Worm (Caenorhabditis elegans) whole organism, L4 larva: ENCODE results near the gene nhr-48.
A peak's percentile ranks its signal among the peaks of the same experiment; 100 is the strongest.

Experiments
- F10B5.3 ChIP-seq: sonication (generic microtip); optimal IDR thresholded peaks from 2 replicates; lab custom pipeline; 2016; ENCODE audit warnings: mild to moderate bottlenecking, missing genetic modification characterization, missing compliant biosample characterization
- F26F4.8 ChIP-seq: fragments of 200-800 bp; sonication (Bioruptor generic); conservative IDR thresholded peaks from 2 replicates; pipeline ENCODE4 v1.3.6; 2022; ENCODE audit warnings: missing genetic modification characterization, missing compliant biosample characterization
- F44E2.7 ChIP-seq: fragments of 200-800 bp; sonication (Bioruptor generic); IDR thresholded peaks from 2 replicates; pipeline ENCODE4 v2.1.2; 2022; ENCODE audit warnings: missing genetic modification characterization, missing compliant biosample characterization
- R02D3.7 ChIP-seq: fragments of 150-350 bp; sonication (generic microtip); optimal IDR thresholded peaks from 3 replicates; lab custom pipeline; 2014; ENCODE audit warnings: missing biosample characterization, missing genetic modification characterization
- T26A8.4 ChIP-seq: fragments of 200-800 bp; sonication (Bioruptor generic); IDR thresholded peaks from 2 replicates; pipeline ENCODE4 v1.3.6; 2022; ENCODE audit warnings: missing genetic modification characterization, missing compliant biosample characterization
- Y5F2A.4 ChIP-seq: fragments of 200-800 bp; sonication (Bioruptor generic); optimal IDR thresholded peaks from 2 replicates; lab custom pipeline; 2018; ENCODE audit warnings: mild to moderate bottlenecking, missing genetic modification characterization, missing compliant biosample characterization
- Y75B8A.6 ChIP-seq: fragments of 200-800 bp; sonication (Bioruptor generic); IDR thresholded peaks from 2 replicates; pipeline ENCODE4 v1.3.6; 2022; ENCODE audit warnings: missing genetic modification reagents, missing genetic modification characterization, missing compliant biosample characterization
- ZK337.2 ChIP-seq: fragments of 200-800 bp; sonication (Bioruptor generic); IDR thresholded peaks from 2 replicates; pipeline ENCODE4 v1.3.6; 2022; ENCODE audit warnings: missing genetic modification reagents, missing genetic modification characterization, missing compliant biosample characterization
- ZK546.5 ChIP-seq, 2 experiments: sonication (generic microtip); optimal IDR thresholded peaks; 2 replicates each; lab custom pipeline; 2017; ENCODE audit warnings: missing biosample characterization in 2 of 2, missing genetic modification characterization in 2 of 2
- ama-1 ChIP-seq: fragments of 150-350 bp; optimal IDR thresholded peaks from 2 replicates; lab custom pipeline; 2014; ENCODE audit warnings: inconsistent platforms, mixed read lengths
- ceh-20 ChIP-seq: fragments of 200-800 bp; sonication (Bioruptor generic); IDR thresholded peaks from 2 replicates; pipeline ENCODE4 v1.3.6; 2022; ENCODE audit warnings: missing genetic modification reagents, missing genetic modification characterization, missing compliant biosample characterization
- ceh-32 ChIP-seq: sonication (generic microtip); optimal IDR thresholded peaks from 2 replicates; lab custom pipeline; 2016; ENCODE audit warnings: mild to moderate bottlenecking, missing genetic modification characterization, missing compliant biosample characterization; ENCODE audit not compliant: poor library complexity
- ceh-62 ChIP-seq: sonication (generic microtip); optimal IDR thresholded peaks from 2 replicates; lab custom pipeline; 2017; ENCODE audit warnings: missing biosample characterization, missing genetic modification characterization
- cey-2 ChIP-seq: sonication (generic microtip); optimal IDR thresholded peaks from 3 replicates; lab custom pipeline; 2017; ENCODE audit warnings: missing genetic modification characterization, mild to moderate bottlenecking, missing compliant biosample characterization, antibody characterized with exemption, borderline replicate concordance; ENCODE audit not compliant: insufficient read depth
- ctbp-1 ChIP-seq: fragments of 200-800 bp; sonication (Bioruptor generic); IDR thresholded peaks from 2 replicates; pipeline ENCODE4 v1.3.6; 2022; ENCODE audit warnings: missing genetic modification reagents, missing genetic modification characterization, missing compliant biosample characterization
- daf-16 ChIP-seq, 3 experiments: sonication (generic microtip); optimal IDR thresholded peaks; 2 replicates each; lab custom pipeline; 2016 to 2017; ENCODE audit warnings: missing genetic modification characterization in 3 of 3, missing genetic modification reagents in 3 of 3, mild to moderate bottlenecking in 2 of 3, missing compliant biosample characterization in 2 of 3, missing biosample characterization in 1 of 3, moderate library complexity in 1 of 3
- daf-19 ChIP-seq: fragments of 200-800 bp; sonication (Bioruptor generic); conservative IDR thresholded peaks from 2 replicates; pipeline ENCODE4 v1.3.6; 2022; ENCODE audit warnings: missing genetic modification characterization, missing compliant biosample characterization
- dmd-8 ChIP-seq: fragments of 200-800 bp; sonication (Bioruptor generic); IDR thresholded peaks from 2 replicates; pipeline ENCODE4 v1.3.6; 2022; ENCODE audit warnings: missing genetic modification characterization, missing compliant biosample characterization
- dpl-1 ChIP-seq: fragments of 150-350 bp; optimal IDR thresholded peaks from 2 replicates; lab custom pipeline; 2014; ENCODE audit warnings: missing biosample characterization, missing genetic modification reagents, missing genetic modification characterization
- fos-1 ChIP-seq: fragments of 150-350 bp; optimal IDR thresholded peaks from 2 replicates; lab custom pipeline; 2014; ENCODE audit warnings: missing biosample characterization, missing genetic modification characterization
- gei-8 ChIP-seq: fragments of 200-800 bp; sonication (Bioruptor generic); optimal IDR thresholded peaks from 2 replicates; lab custom pipeline; 2018; ENCODE audit warnings: mild to moderate bottlenecking, missing genetic modification characterization, missing compliant biosample characterization
- hmg-1.1 ChIP-seq: fragments of 200-800 bp; sonication (Bioruptor generic); IDR thresholded peaks from 2 replicates; pipeline ENCODE4 v1.3.6; 2022; ENCODE audit warnings: missing genetic modification reagents, missing genetic modification characterization, missing compliant biosample characterization
- jun-1 ChIP-seq: fragments of 150-350 bp; optimal IDR thresholded peaks from 2 replicates; lab custom pipeline; 2014; ENCODE audit warnings: missing biosample characterization, missing genetic modification reagents, missing genetic modification characterization
- lin-1 ChIP-seq: fragments of 200-800 bp; sonication (Bioruptor generic); IDR thresholded peaks from 2 replicates; pipeline ENCODE4 v1.3.6; 2022; ENCODE audit warnings: missing genetic modification reagents, missing genetic modification characterization, missing compliant biosample characterization
- lin-15B ChIP-seq: fragments of 150-350 bp; sonication (generic microtip); optimal IDR thresholded peaks from 3 replicates; lab custom pipeline; 2014; ENCODE audit warnings: missing biosample characterization, missing genetic modification characterization
- lin-38 ChIP-seq: fragments of 200-800 bp; sonication (Bioruptor generic); IDR thresholded peaks from 2 replicates; pipeline ENCODE4 v1.3.6; 2022; ENCODE audit warnings: missing genetic modification reagents, missing genetic modification characterization, missing compliant biosample characterization
- lsy-2 ChIP-seq, 2 experiments: fragments of 150-350 bp in 1 of 2; sonication (generic microtip) in 1 of 2; optimal IDR thresholded peaks; 2 replicates each; lab custom pipeline; 2014 to 2017; ENCODE audit warnings: missing biosample characterization in 2 of 2, missing genetic modification characterization in 2 of 2
- mdl-1 ChIP-seq, 2 experiments: fragments of 150-350 bp in 1 of 2; sonication (generic microtip) in 1 of 2; optimal IDR thresholded peaks; 2 replicates each; lab custom pipeline; 2014 to 2017; ENCODE audit warnings: missing biosample characterization in 2 of 2, missing genetic modification characterization in 2 of 2
- mes-2 ChIP-seq: sonication (generic microtip); optimal IDR thresholded peaks from 2 replicates; lab custom pipeline; 2016; ENCODE audit warnings: missing genotype, mild to moderate bottlenecking, missing genetic modification characterization, missing compliant biosample characterization; ENCODE audit not compliant: poor library complexity, severe bottlenecking
- nhr-102 ChIP-seq: sonication (generic microtip); optimal IDR thresholded peaks from 2 replicates; lab custom pipeline; 2016; ENCODE audit warnings: mild to moderate bottlenecking, missing genetic modification characterization, moderate library complexity, missing compliant biosample characterization
- nhr-11 ChIP-seq: fragments of 150-350 bp; optimal IDR thresholded peaks from 2 replicates; lab custom pipeline; 2014; ENCODE audit warnings: missing biosample characterization, missing genetic modification characterization
- nhr-28 ChIP-seq: fragments of 150-350 bp; optimal IDR thresholded peaks from 2 replicates; lab custom pipeline; 2014; ENCODE audit warnings: missing biosample characterization, missing genetic modification characterization
- nhr-41 ChIP-seq: fragments of 200-800 bp; sonication (Bioruptor generic); IDR thresholded peaks from 2 replicates; pipeline ENCODE4 v1.3.6; 2022; ENCODE audit warnings: missing genetic modification reagents, missing genetic modification characterization, missing compliant biosample characterization
- nhr-42 ChIP-seq: fragments of 200-800 bp; sonication (Bioruptor generic); IDR thresholded peaks from 2 replicates; pipeline ENCODE4 v1.3.6; 2022; ENCODE audit warnings: missing genetic modification characterization, missing compliant biosample characterization
- nhr-6 ChIP-seq: fragments of 150-350 bp; optimal IDR thresholded peaks from 2 replicates; lab custom pipeline; 2014; ENCODE audit warnings: missing biosample characterization, missing genetic modification characterization
- nhr-77 ChIP-seq: fragments of 150-350 bp; optimal IDR thresholded peaks from 2 replicates; lab custom pipeline; 2014; ENCODE audit warnings: missing biosample characterization, missing genetic modification characterization
- php-3 ChIP-seq: fragments of 200-800 bp; sonication (Bioruptor generic); IDR thresholded peaks from 2 replicates; pipeline ENCODE4 v1.3.6; 2022; ENCODE audit warnings: missing genetic modification reagents, missing genetic modification characterization, missing compliant biosample characterization
- pqm-1 ChIP-seq: sonication (generic microtip); optimal IDR thresholded peaks from 2 replicates; lab custom pipeline; 2017; ENCODE audit warnings: missing biosample characterization, missing genetic modification characterization
- saeg-2 ChIP-seq: fragments of 200-800 bp; sonication (Bioruptor generic); IDR thresholded peaks from 2 replicates; pipeline ENCODE4 v1.3.6; 2022; ENCODE audit warnings: missing genetic modification reagents, missing genetic modification characterization, missing compliant biosample characterization
- set-16 ChIP-seq: fragments of 200-800 bp; sonication (Bioruptor generic); IDR thresholded peaks from 2 replicates; pipeline ENCODE4 v1.3.6; 2022; ENCODE audit warnings: missing genetic modification reagents, missing genetic modification characterization, missing compliant biosample characterization
- snpc-1.2 ChIP-seq: fragments of 200-800 bp; sonication (Bioruptor generic); IDR thresholded peaks from 2 replicates; pipeline ENCODE4 v1.3.6; 2022; ENCODE audit warnings: missing genetic modification reagents, missing genetic modification characterization, missing compliant biosample characterization
- snpc-4 ChIP-seq: fragments of 150-350 bp; optimal IDR thresholded peaks from 2 replicates; lab custom pipeline; 2014; ENCODE audit warnings: missing biosample characterization, missing genetic modification characterization
- spr-1 ChIP-seq: sonication (generic microtip); optimal IDR thresholded peaks from 2 replicates; lab custom pipeline; 2016; ENCODE audit warnings: mild to moderate bottlenecking, missing genetic modification characterization, missing compliant biosample characterization
- spr-3 ChIP-seq: fragments of 200-800 bp; sonication (Bioruptor generic); optimal IDR thresholded peaks from 2 replicates; lab custom pipeline; 2018; ENCODE audit warnings: mild to moderate bottlenecking, missing genetic modification characterization, missing compliant biosample characterization
- tra-1 ChIP-seq: fragments of 200-800 bp; sonication (Bioruptor generic); IDR thresholded peaks from 2 replicates; pipeline ENCODE4 v1.3.6; 2022; ENCODE audit warnings: missing genetic modification reagents, missing genetic modification characterization, missing compliant biosample characterization
- unc-130 ChIP-seq: sonication (generic microtip); optimal IDR thresholded peaks from 2 replicates; lab custom pipeline; 2016; ENCODE audit warnings: missing genetic modification reagents, missing genetic modification characterization, missing compliant biosample characterization
- unc-62 ChIP-seq, 3 experiments: fragments of 150-350 bp in 1 of 3; sonication (generic microtip); optimal IDR thresholded peaks in 2 of 3; peaks in 1 of 3; 1 replicate in 1 of 3; 2 replicates in 2 of 3; lab custom pipeline; 2014 to 2017; ENCODE audit warnings: missing biosample characterization in 3 of 3, missing genetic modification characterization in 3 of 3, missing genetic modification reagents in 3 of 3, missing genotype in 1 of 3
- vab-7 ChIP-seq: fragments of 200-800 bp; sonication (Bioruptor generic); IDR thresholded peaks from 2 replicates; pipeline ENCODE4 v1.3.6; 2022; ENCODE audit warnings: missing genetic modification reagents, missing genetic modification characterization, missing compliant biosample characterization
- zfp-3 ChIP-seq: fragments of 200-800 bp; sonication (Bioruptor generic); conservative IDR thresholded peaks from 2 replicates; pipeline ENCODE4 v1.3.6; 2022; ENCODE audit warnings: missing genetic modification reagents, missing genetic modification characterization, missing compliant biosample characterization
- zip-2 ChIP-seq: fragments of 150-350 bp; optimal IDR thresholded peaks from 2 replicates; lab custom pipeline; 2014; ENCODE audit warnings: missing biosample characterization, missing genetic modification characterization
- ztf-11 ChIP-seq: fragments of 150-350 bp; optimal IDR thresholded peaks from 2 replicates; lab custom pipeline; 2014; ENCODE audit warnings: missing biosample characterization, missing genetic modification characterization

The nhr-48 gene

DNA sequence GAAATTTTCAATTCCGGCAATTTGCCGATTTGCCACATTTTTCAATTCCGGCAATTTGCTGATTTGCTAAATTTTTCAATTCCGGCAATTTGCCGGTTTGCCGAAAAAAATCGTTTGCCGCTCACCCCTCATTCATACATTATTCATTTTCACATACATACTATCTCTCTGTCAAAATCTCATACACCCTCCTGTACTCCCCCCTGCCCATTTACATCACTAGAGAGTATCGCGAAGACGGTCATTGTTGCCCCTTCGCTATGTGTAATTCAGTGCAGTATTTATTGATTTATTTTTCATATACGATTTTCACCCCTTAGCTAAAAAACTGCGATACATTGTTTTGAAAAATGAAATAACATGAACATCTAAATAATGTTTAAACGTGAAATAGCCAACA is 28.4 kb downstream of the nhr-48 start (continued):
- TF ChIP-seq tra-1 = no peak
- TF ChIP-seq mes-2 (tag; lab: Kevin White, UChicago) = peak; percentile 93
- 0 out of 2 replicates have a peak, but pooled peaks have one; percentile 13 for TF ChIP-seq ctbp-1 (GFP tag; lab: Robert Waterston, UW)
- TF ChIP-seq fos-1 = no peak
- peak; percentile 13 for TF ChIP-seq spr-3 (GFP tag; lab: Kevin White, UChicago)
- TF ChIP-seq php-3 = no peak
- TF ChIP-seq gei-8 = no peak
- TF ChIP-seq ceh-32 (tag; lab: Kevin White, UChicago) = peak; percentile 18
- no peak for TF ChIP-seq daf-19
- TF ChIP-seq nhr-102 (tag; lab: Kevin White, UChicago) = peak; percentile 93
- no peak for TF ChIP-seq ZK546.5 (tag; optimal IDR thresholded peaks at IDR 0.05; lab: Kevin White, UChicago)
- peak; percentile 91 for TF ChIP-seq hmg-1.1 (GFP tag; lab: Robert Waterston, UW)
- TF ChIP-seq ztf-11 (tag; lab: Kevin White, UChicago) = no peak
- TF ChIP-seq unc-62 (GFP tag; optimal IDR thresholded peaks at IDR 0.05 in 1 of 2; lab: Kevin White, UChicago) = peak in 1 of 2 experiments; percentile 27
- no peak for TF ChIP-seq unc-62 (tag; optimal IDR thresholded peaks at IDR 0.05; lab: Kevin White, UChicago)
- no peak for TF ChIP-seq set-16
- no peak for TF ChIP-seq ceh-62 (tag; lab: Kevin White, UChicago)
- no peak for TF ChIP-seq zfp-3
- TF ChIP-seq lsy-2 (tag; optimal IDR thresholded peaks at IDR 0.05; lab: Kevin White, UChicago) = peak; percentile 20 to 85
- TF ChIP-seq ZK337.2 (GFP tag; lab: Robert Waterston, UW) = no peak
- peak; percentile 61; the same call in 1 of the 2 replicates for TF ChIP-seq lin-1
- TF ChIP-seq nhr-6 (tag; lab: Kevin White, UChicago) = peak; percentile 76
- no peak for TF ChIP-seq saeg-2 (GFP tag; lab: Robert Waterston, UW)
- TF ChIP-seq dpl-1 (GFP tag; lab: Kevin White, UChicago) = peak; percentile 11
- no peak for TF ChIP-seq daf-16 (GFP tag; optimal IDR thresholded peaks at IDR 0.05; lab: Kevin White, UChicago)
- peak; percentile 67 for TF ChIP-seq daf-16 (tag; optimal IDR thresholded peaks at IDR 0.05; lab: Kevin White, UChicago)
- TF ChIP-seq spr-1 (tag; lab: Kevin White, UChicago) = peak; percentile 68
- no peak for TF ChIP-seq cey-2 (tag; lab: Kevin White, UChicago)
- no peak for TF ChIP-seq ama-1 (lab: Kevin White, UChicago)
- TF ChIP-seq nhr-28 = peak; percentile 80
- TF ChIP-seq F44E2.7 (GFP tag; lab: Robert Waterston, UW) = no peak
- TF ChIP-seq nhr-42 (GFP tag; lab: Robert Waterston, UW) = peak; percentile 70
- peak; percentile 94 for TF ChIP-seq F10B5.3 (tag; lab: Kevin White, UChicago)
- TF ChIP-seq nhr-11 (tag; lab: Kevin White, UChicago) = peak; percentile 32
- TF ChIP-seq nhr-41 (GFP tag; lab: Robert Waterston, UW) = no peak
- TF ChIP-seq snpc-1.2 (GFP tag; lab: Robert Waterston, UW) = no peak
- peak; percentile 54; the same call in 1 of the 2 replicates for TF ChIP-seq ceh-20 (GFP tag; lab: Robert Waterston, UW)
- TF ChIP-seq pqm-1 (tag; lab: Kevin White, UChicago) = peak; percentile 58
- peak; percentile 91 for TF ChIP-seq nhr-77
- no peak for TF ChIP-seq Y5F2A.4
- TF ChIP-seq lin-38 (GFP tag; lab: Robert Waterston, UW) = no peak; the same call in 1 of the 2 replicates
- no peak for TF ChIP-seq unc-130 (GFP tag; lab: Kevin White, UChicago)
- TF ChIP-seq snpc-4 (tag; lab: Kevin White, UChicago) = no peak
- TF ChIP-seq mdl-1 (tag; optimal IDR thresholded peaks at IDR 0.05; lab: Kevin White, UChicago) = peak in 1 of 2 experiments; percentile 40
- no peak for TF ChIP-seq lin-15B (tag; lab: Kevin White, UChicago)
- peak; percentile 89 for TF ChIP-seq jun-1
- TF ChIP-seq T26A8.4 (GFP tag; lab: Robert Waterston, UW) = peak; percentile 89
- no peak for TF ChIP-seq Y75B8A.6 (GFP tag; lab: Robert Waterston, UW)
- TF ChIP-seq dmd-8 (GFP tag; lab: Robert Waterston, UW) = no peak
- TF ChIP-seq zip-2 (tag; lab: Kevin White, UChicago) = peak; percentile 85
- no peak for TF ChIP-seq vab-7 (GFP tag; lab: Robert Waterston, UW)
- no peak for TF ChIP-seq F26F4.8
- TF ChIP-seq R02D3.7 (tag; lab: Kevin White, UChicago) = no peak
